Fruit fly (Drosophila melanogaster): Measurements from ENCODE around the gene CG32086.

The CG32086 gene

DNA sequence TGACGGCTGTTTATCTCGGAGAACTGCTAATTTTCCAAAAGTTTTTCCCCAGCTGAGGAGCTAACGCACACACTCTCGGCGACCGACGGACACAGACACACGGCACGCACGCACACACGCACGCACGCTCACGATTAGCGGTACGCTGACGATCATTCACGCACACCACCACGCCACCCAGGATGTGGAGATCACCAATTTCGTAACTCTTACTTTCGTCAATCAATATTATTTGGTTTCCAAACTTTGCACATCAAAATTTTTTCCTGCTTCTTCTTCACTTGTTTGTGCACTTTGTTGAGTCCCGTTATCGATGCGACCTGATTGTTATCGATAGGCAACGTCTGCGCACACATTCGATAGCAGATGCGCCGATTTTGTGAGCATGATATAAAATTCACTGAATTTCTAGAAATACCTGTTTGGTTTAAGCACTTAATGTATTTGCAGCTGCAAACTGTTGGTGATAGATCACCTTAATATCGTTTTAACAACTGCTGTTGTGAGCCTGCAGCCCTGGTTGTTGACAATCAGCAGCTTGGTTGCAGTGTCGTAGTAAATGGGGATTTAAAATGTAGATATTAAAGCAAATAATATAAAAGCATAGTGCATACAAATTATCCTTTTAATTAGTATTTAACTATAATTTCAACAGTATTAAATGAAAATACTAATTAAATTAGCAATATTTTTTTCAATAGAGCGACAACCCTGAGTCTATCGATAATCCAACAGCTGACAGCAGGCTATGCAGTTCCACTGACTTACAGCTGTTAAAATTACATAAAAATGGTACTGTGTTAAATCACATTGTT, 21.7 kb downstream of the CG32086 start, which contains the start of the genes CG7394 and Mob2 (continued):
- peak; percentile 81 for TF ChIP-seq CG3726 (GFP tag; IDR thresholded peaks at IDR 0.05)
- peak; percentile 77 for TF ChIP-seq trh (GFP tag; optimal IDR thresholded peaks at IDR 0.05)
- TF ChIP-seq Mes4 (GFP tag; optimal IDR thresholded peaks at IDR 0.05): peak; percentile 61
- peak; percentile 79 for TF ChIP-seq slp2 (GFP tag; optimal IDR thresholded peaks at IDR 0.05)
- TF ChIP-seq Dll (GFP tag; IDR thresholded peaks at IDR 0.05; ENCODE audit: partially characterized antibody): peak; percentile 94
- TF ChIP-seq Doc2 (GFP tag; IDR thresholded peaks at IDR 0.05): no peak
- TF ChIP-seq pb (GFP tag; optimal IDR thresholded peaks at IDR 0.05): peak; percentile 57
- peak; percentile 90 for TF ChIP-seq Aef1 (GFP tag; IDR thresholded peaks at IDR 0.05)
- peak in 1 of 2 experiments; percentile 64 for TF ChIP-seq insv (GFP tag; optimal IDR thresholded peaks at IDR 0.05)
- TF ChIP-seq CG16815 (GFP tag; optimal IDR thresholded peaks at IDR 0.05): peak; percentile 80
- TF ChIP-seq Fer2 (tag; optimal IDR thresholded peaks at IDR 0.05): peak; percentile 84
- TF ChIP-seq tgo (GFP tag; IDR thresholded peaks at IDR 0.05): peak; percentile 89
- TF ChIP-seq repo (GFP tag; optimal IDR thresholded peaks at IDR 0.05): peak; percentile 80
- peak; percentile 91 for TF ChIP-seq Ptx1 (GFP tag; IDR thresholded peaks at IDR 0.05)
- TF ChIP-seq cad (GFP tag; optimal IDR thresholded peaks at IDR 0.05): no peak
- TF ChIP-seq CoRest (tag; optimal IDR thresholded peaks at IDR 0.05): peak; percentile 92
- peak; percentile 75 for TF ChIP-seq CG3065 (GFP tag; optimal IDR thresholded peaks at IDR 0.05)
- TF ChIP-seq gsb (GFP tag; IDR thresholded peaks at IDR 0.05): peak; percentile 85
- peak; percentile 87 for TF ChIP-seq pho (GFP tag; optimal IDR thresholded peaks at IDR 0.05)
- peak; percentile 94 for TF ChIP-seq CG13775 (GFP tag; optimal IDR thresholded peaks at IDR 0.05)
- TF ChIP-seq dimm (GFP tag; IDR thresholded peaks at IDR 0.05): peak; percentile 61
- TF ChIP-seq CG10462 (GFP tag; optimal IDR thresholded peaks at IDR 0.05): peak; percentile 81
- TF ChIP-seq B-H1 (GFP tag; IDR thresholded peaks at IDR 0.05): peak; percentile 85
- peak; percentile 87 for TF ChIP-seq lmd (GFP tag; IDR thresholded peaks at IDR 0.05)
- TF ChIP-seq eyg (GFP tag; optimal IDR thresholded peaks at IDR 0.05): peak; percentile 64
- peak; percentile 83; the same call in 2 of the 3 replicates for TF ChIP-seq CG2889 (GFP tag; IDR thresholded peaks at IDR 0.05)
- TF ChIP-seq Drgx (GFP tag; IDR thresholded peaks at IDR 0.05): peak; percentile 87
- TF ChIP-seq so (GFP tag; IDR thresholded peaks at IDR 0.05): peak; percentile 79; the same call in 2 of the 3 replicates
- peak; percentile 94 for TF ChIP-seq Hr39 (optimal IDR thresholded peaks at IDR 0.05)
- TF ChIP-seq sim (GFP tag; IDR thresholded peaks at IDR 0.05): peak; percentile 59; the same call in 1 of the 2 replicates
- peak; percentile 81 for TF ChIP-seq Opbp (GFP tag; IDR thresholded peaks at IDR 0.05; ENCODE audit: partially characterized antibody)
- peak; percentile 63 for TF ChIP-seq nau (GFP tag; optimal IDR thresholded peaks at IDR 0.05)
- peak; percentile 28 for TF ChIP-seq ash1 (GFP tag; optimal IDR thresholded peaks at IDR 0.05)
- peak; percentile 80 for TF ChIP-seq Fer1 (GFP tag; optimal IDR thresholded peaks at IDR 0.05)
- TF ChIP-seq bcd (GFP tag; optimal IDR thresholded peaks at IDR 0.05): peak; percentile 90
- TF ChIP-seq CG17328 (GFP tag; IDR thresholded peaks at IDR 0.05): peak; percentile 92
- peak; percentile 94 for TF ChIP-seq CG12769 (tag; optimal IDR thresholded peaks at IDR 0.05)
- TF ChIP-seq Bdp1 (GFP tag; optimal IDR thresholded peaks at IDR 0.05): peak; percentile 80
- TF ChIP-seq CG6765 (GFP tag; optimal IDR thresholded peaks at IDR 0.05): peak; percentile 83
- TF ChIP-seq CG4854 (GFP tag; optimal IDR thresholded peaks at IDR 0.05): peak; percentile 87
- TF ChIP-seq PHDP (tag; optimal IDR thresholded peaks at IDR 0.05): peak; percentile 95
- peak; percentile 43 for TF ChIP-seq corto (GFP tag; optimal IDR thresholded peaks at IDR 0.05)
- peak; percentile 90 for TF ChIP-seq sisA (GFP tag; IDR thresholded peaks at IDR 0.05)
- peak; percentile 60 for TF ChIP-seq crc (GFP tag; optimal IDR thresholded peaks at IDR 0.05)
- peak; percentile 7 for TF ChIP-seq pfk (GFP tag; optimal IDR thresholded peaks at IDR 0.05)
- peak; percentile 88 for TF ChIP-seq lbe (GFP tag; optimal IDR thresholded peaks at IDR 0.05)
- peak; percentile 88 for TF ChIP-seq Ada2b (GFP tag; IDR thresholded peaks at IDR 0.05)
- TF ChIP-seq CG11398 (GFP tag; optimal IDR thresholded peaks at IDR 0.05): no peak
- TF ChIP-seq CG7556 (GFP tag; optimal IDR thresholded peaks at IDR 0.05): peak; percentile 85
- TF ChIP-seq CG7271 (tag; optimal IDR thresholded peaks at IDR 0.05): peak; percentile 68
